Fruit fly (Drosophila melanogaster): Measurements from ENCODE around the gene Yif1.
A peak's percentile ranks its signal among the peaks of the same experiment; 100 is the strongest.

Yif1 gene

DNA sequence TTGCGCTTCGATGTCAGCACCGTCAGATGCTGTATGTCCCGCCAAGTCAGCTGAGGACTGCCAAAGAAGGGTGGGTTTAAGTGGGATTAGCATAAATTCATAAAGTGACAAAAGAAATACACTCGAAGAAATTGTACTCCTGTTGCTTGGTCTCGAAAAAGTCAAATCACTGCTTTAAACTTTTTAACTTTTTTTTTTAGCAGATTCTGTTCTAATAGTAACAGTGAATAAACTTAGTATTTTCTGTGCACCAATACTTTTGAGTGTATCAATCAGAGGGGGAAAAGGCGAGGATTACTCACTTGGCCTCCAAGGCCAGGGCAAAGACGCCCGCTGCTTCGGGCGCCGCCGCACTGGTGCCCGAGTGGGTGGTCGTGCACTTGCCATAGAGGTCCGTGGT, 17.5 kb upstream of the Yif1 start:
- TF ChIP-seq CG1621 (tag; optimal IDR thresholded peaks at IDR 0.05) (no peak), cyc (GFP tag; optimal IDR thresholded peaks at IDR 0.05) (no peak), eg (GFP tag; IDR thresholded peaks at IDR 0.05) (no peak), topi (GFP tag; optimal IDR thresholded peaks at IDR 0.05) (no peak), lz (GFP tag; optimal IDR thresholded peaks at IDR 0.05) (no peak), Lpt (GFP tag; optimal IDR thresholded peaks at IDR 0.05) (no peak), Hr39 (GFP tag; optimal IDR thresholded peaks at IDR 0.05) (no peak), CG8632 (GFP tag; optimal IDR thresholded peaks at IDR 0.05) (no peak), salr (GFP tag; optimal IDR thresholded peaks at IDR 0.05) (no peak), CG9139 (GFP tag; optimal IDR thresholded peaks at IDR 0.05) (no peak), CG6163 (GFP tag; IDR thresholded peaks at IDR 0.05) (no peak), CG3919 (GFP tag; optimal IDR thresholded peaks at IDR 0.05) (no peak)

DNA sequence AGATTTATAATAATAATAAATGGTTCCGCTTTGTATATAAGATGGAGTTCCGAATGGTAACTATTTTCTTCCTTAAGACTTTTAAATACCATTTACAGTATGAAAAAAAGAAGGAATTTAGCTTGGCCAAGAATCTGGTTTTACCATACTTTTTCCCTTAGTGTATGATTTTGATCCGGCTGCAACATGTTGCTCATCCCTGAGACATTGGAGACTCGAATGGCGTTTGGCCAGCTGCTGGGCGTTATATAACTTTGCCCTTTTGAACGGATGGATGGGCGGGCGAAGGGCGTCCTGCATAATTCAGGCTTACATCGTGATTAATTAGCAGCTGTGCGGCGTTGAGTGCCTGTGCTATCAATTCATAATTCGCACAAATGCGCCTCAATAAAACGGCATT, 13.4 kb upstream of the Yif1 start:
- TF ChIP-seq CG3032 (tag; optimal IDR thresholded peaks at IDR 0.05) = no peak
- TF ChIP-seq dac (GFP tag; optimal IDR thresholded peaks at IDR 0.05) = no peak
- no peak for TF ChIP-seq CG8119 (GFP tag; IDR thresholded peaks at IDR 0.05)
- TF ChIP-seq CG10631 (GFP tag; optimal IDR thresholded peaks at IDR 0.05) = no peak
- TF ChIP-seq fd85E (GFP tag; optimal IDR thresholded peaks at IDR 0.05) = no peak
- TF ChIP-seq CG3919 (GFP tag; optimal IDR thresholded peaks at IDR 0.05) = no peak

DNA sequence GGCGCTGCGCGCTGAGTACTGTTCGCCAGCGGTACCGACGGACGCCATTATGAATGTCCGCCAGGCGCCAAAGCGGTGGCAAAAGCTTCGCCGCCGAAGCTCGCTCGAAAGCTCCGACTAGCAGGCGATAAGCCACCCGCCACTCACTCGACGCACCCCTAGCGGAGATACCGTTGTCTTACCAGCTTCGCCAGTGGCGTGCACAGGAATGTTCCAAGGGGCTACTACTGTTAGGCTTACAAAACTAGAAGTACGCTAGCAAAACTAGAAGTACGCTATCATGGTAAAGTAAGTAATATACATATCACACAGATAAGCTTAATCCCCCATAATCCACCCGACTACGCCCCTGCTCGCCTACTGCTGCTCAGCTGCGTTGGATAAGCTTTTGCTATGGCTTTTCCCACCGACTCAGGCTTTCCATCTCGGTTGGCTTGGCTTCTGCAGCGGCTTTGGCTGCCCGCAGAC, 3.5 kb upstream of the Yif1 start, which contains the start of gene amon:
amon (minus strand) TSS at position 51 of the 468 bp plus-strand sequence.
- TF ChIP-seq CG4318 (GFP tag; optimal IDR thresholded peaks at IDR 0.05) (peak; percentile 95), Eip78C (GFP tag) (peak; percentile 98), ss (GFP tag; optimal IDR thresholded peaks at IDR 0.05) (peak; percentile 94 to 95), Gug (GFP tag; IDR thresholded peaks at IDR 0.05) (peak; percentile 97), Sox14 (GFP tag; optimal IDR thresholded peaks at IDR 0.05) (peak; percentile 95), esn (GFP tag; optimal IDR thresholded peaks at IDR 0.05) (peak; percentile 95), CG6792 (GFP tag; optimal IDR thresholded peaks at IDR 0.05) (peak; percentile 97), pdm3 (GFP tag; optimal IDR thresholded peaks at IDR 0.05) (peak; percentile 96), CG10669 (GFP tag; optimal IDR thresholded peaks at IDR 0.05) (peak; percentile 96), Hr4 (GFP tag; optimal IDR thresholded peaks at IDR 0.05) (peak; percentile 97), Hr39 (GFP tag; optimal IDR thresholded peaks at IDR 0.05) (peak; percentile 96), Eip93F (GFP tag; optimal IDR thresholded peaks at IDR 0.05) (peak; percentile 68), Smox (GFP tag; optimal IDR thresholded peaks at IDR 0.05) (peak; percentile 92), Sox102F (GFP tag; optimal IDR thresholded peaks at IDR 0.05) (peak; percentile 93), topi (GFP tag; optimal IDR thresholded peaks at IDR 0.05) (peak; percentile 94), CG3032 (tag; optimal IDR thresholded peaks at IDR 0.05) (peak; percentile 96), Sox15 (GFP tag; optimal IDR thresholded peaks at IDR 0.05) (peak; percentile 94), OdsH (GFP tag; optimal IDR thresholded peaks at IDR 0.05) (peak; percentile 95), fd59A (GFP tag; optimal IDR thresholded peaks at IDR 0.05) (peak; percentile 93), CG11294 (GFP tag; IDR thresholded peaks at IDR 0.05) (peak; percentile 98), salr (GFP tag; optimal IDR thresholded peaks at IDR 0.05) (peak; percentile 86 to 96), cyc (GFP tag; optimal IDR thresholded peaks at IDR 0.05) (peak; percentile 97), CG32006 (GFP tag; optimal IDR thresholded peaks at IDR 0.05) (peak; percentile 96), dsx (GFP tag; optimal IDR thresholded peaks at IDR 0.05; ENCODE audit: poor library complexity, severe bottlenecking) (peak; percentile 94), Met (GFP tag; optimal IDR thresholded peaks at IDR 0.05) (peak; percentile 95), CG6808 (GFP tag; optimal IDR thresholded peaks at IDR 0.05) (peak; percentile 94), CG34406 (GFP tag; optimal IDR thresholded peaks at IDR 0.05) (peak; percentile 92), CG16779 (tag; optimal IDR thresholded peaks at IDR 0.05) (peak; percentile 96), CG7368 (GFP tag; optimal IDR thresholded peaks at IDR 0.05) (peak; percentile 97), spab (GFP tag; optimal IDR thresholded peaks at IDR 0.05) (peak; percentile 96), Lpt (GFP tag; optimal IDR thresholded peaks at IDR 0.05) (peak; percentile 88), Eip75B (GFP tag; optimal IDR thresholded peaks at IDR 0.05) (peak; percentile 97), CG6276 (GFP tag; optimal IDR thresholded peaks at IDR 0.05) (peak; percentile 95), lz (GFP tag; optimal IDR thresholded peaks at IDR 0.05) (peak; percentile 96), CG8319 (GFP tag; optimal IDR thresholded peaks at IDR 0.05) (peak; percentile 95), Hr38 (GFP tag; optimal IDR thresholded peaks at IDR 0.05) (peak; percentile 71), achi (GFP tag; optimal IDR thresholded peaks at IDR 0.05) (peak; percentile 94), CG11902 (GFP tag; optimal IDR thresholded peaks at IDR 0.05) (peak; percentile 97)
